Fruit fly (Drosophila melanogaster): ENCODE data around the gene Nedd8.

The Nedd8 gene

dm6 chr2L:18944175-18945012, 7.2 kb downstream of the Nedd8 start (continued):
- TF ChIP-seq CG10147 (GFP tag; optimal IDR thresholded peaks at IDR 0.05) = no peak
- TF ChIP-seq fd96Cb (tag; optimal IDR thresholded peaks at IDR 0.05) = no peak
- no peak for TF ChIP-seq CG4404 (GFP tag; IDR thresholded peaks at IDR 0.05)
- TF ChIP-seq dan (GFP tag; IDR thresholded peaks at IDR 0.05) = no peak
- TF ChIP-seq Rx (GFP tag; IDR thresholded peaks at IDR 0.05) = no peak
- TF ChIP-seq CG8281 (tag; optimal IDR thresholded peaks at IDR 0.05) = no peak
- no peak for TF ChIP-seq kah (GFP tag; optimal IDR thresholded peaks at IDR 0.05)
- no peak for TF ChIP-seq CG10431 (GFP tag; optimal IDR thresholded peaks at IDR 0.05)
- no peak for TF ChIP-seq pho (GFP tag; optimal IDR thresholded peaks at IDR 0.05)
- no peak for TF ChIP-seq Dip3 (GFP tag; optimal IDR thresholded peaks at IDR 0.05)
- peak; percentile 61 for TF ChIP-seq Sry-δ (GFP tag; optimal IDR thresholded peaks at IDR 0.05)
- no peak for TF ChIP-seq CG17912 (GFP tag; optimal IDR thresholded peaks at IDR 0.05)
- no peak for TF ChIP-seq btn (GFP tag; optimal IDR thresholded peaks at IDR 0.05)
- peak; percentile 99 for TF ChIP-seq Lhr (GFP tag; optimal IDR thresholded peaks at IDR 0.05)
- peak; percentile 15 for TF ChIP-seq CG10267 (tag; optimal IDR thresholded peaks at IDR 0.05)
- TF ChIP-seq pfk (GFP tag; optimal IDR thresholded peaks at IDR 0.05) = peak; percentile 93
- TF ChIP-seq amos (GFP tag; IDR thresholded peaks at IDR 0.05; ENCODE audit: partially characterized antibody) = no peak
- peak; percentile 40 for TF ChIP-seq sqz (GFP tag; optimal IDR thresholded peaks at IDR 0.05)
- no peak for TF ChIP-seq her (GFP tag; optimal IDR thresholded peaks at IDR 0.05)
- no peak for TF ChIP-seq CG2678 (tag; optimal IDR thresholded peaks at IDR 0.05)
- TF ChIP-seq CG6765 (GFP tag; optimal IDR thresholded peaks at IDR 0.05) = no peak
- no peak for TF ChIP-seq CG4617 (GFP tag; optimal IDR thresholded peaks at IDR 0.05; ENCODE audit: borderline replicate concordance)
- TF ChIP-seq gcm (GFP tag; optimal IDR thresholded peaks at IDR 0.05) = no peak
- peak; percentile 70 for TF ChIP-seq BEAF-32 (GFP tag; optimal IDR thresholded peaks at IDR 0.05)
- TF ChIP-seq E2f2 (GFP tag; IDR thresholded peaks at IDR 0.05) = no peak
- TF ChIP-seq CG9609 (GFP tag; optimal IDR thresholded peaks at IDR 0.05) = no peak
- peak; percentile 38 for TF ChIP-seq dmrt99B (tag; optimal IDR thresholded peaks at IDR 0.05)
- TF ChIP-seq fd102C (GFP tag; optimal IDR thresholded peaks at IDR 0.05) = no peak
- no peak for TF ChIP-seq Drgx (GFP tag; IDR thresholded peaks at IDR 0.05)
- no peak for TF ChIP-seq CG4820 (GFP tag; optimal IDR thresholded peaks at IDR 0.05)
- no peak for TF ChIP-seq cato (GFP tag; optimal IDR thresholded peaks at IDR 0.05; ENCODE audit: borderline replicate concordance)
- no peak for TF ChIP-seq Atf-2 (GFP tag; optimal IDR thresholded peaks at IDR 0.05)
- peak; percentile 69 for TF ChIP-seq CG13296 (GFP tag; optimal IDR thresholded peaks at IDR 0.05)
- TF ChIP-seq CG3407 (GFP tag; optimal IDR thresholded peaks at IDR 0.05) = peak; percentile 15
- no peak for TF ChIP-seq CG8478 (optimal IDR thresholded peaks at IDR 0.05)
- TF ChIP-seq CG4730 (GFP tag; IDR thresholded peaks at IDR 0.05) = no peak
- TF ChIP-seq br (optimal IDR thresholded peaks at IDR 0.05) = no peak
- peak; percentile 48 for TF ChIP-seq sug (tag; optimal IDR thresholded peaks at IDR 0.05)
- TF ChIP-seq Ada2b (GFP tag; IDR thresholded peaks at IDR 0.05) = no peak
- TF ChIP-seq CG13123 (GFP tag; optimal IDR thresholded peaks at IDR 0.05) = no peak
- TF ChIP-seq bowl (GFP tag; IDR thresholded peaks at IDR 0.05) = no peak
- TF ChIP-seq CG2120 (GFP tag; optimal IDR thresholded peaks at IDR 0.05) = no peak
- TF ChIP-seq Kr (GFP tag; optimal IDR thresholded peaks at IDR 0.05) = peak; percentile 91
- TF ChIP-seq CG12942 (GFP tag; optimal IDR thresholded peaks at IDR 0.05) = no peak
- no peak for TF ChIP-seq onecut (GFP tag; IDR thresholded peaks at IDR 0.05)
- no peak for TF ChIP-seq Usf (GFP tag; optimal IDR thresholded peaks at IDR 0.05)
- no peak for TF ChIP-seq fd3F (GFP tag; optimal IDR thresholded peaks at IDR 0.05)
- no peak for TF ChIP-seq Myb (GFP tag; optimal IDR thresholded peaks at IDR 0.05)
- no peak for TF ChIP-seq CG15479 (GFP tag; optimal IDR thresholded peaks at IDR 0.05)
- TF ChIP-seq CG5180 (GFP tag; optimal IDR thresholded peaks at IDR 0.05) = peak; percentile 67

All from whole organism, embryonic.